Worm (Caenorhabditis elegans): ENCODE data around the gene F20A1.2.

- no peak for TF ChIP-seq nhr-12 (tag; optimal IDR thresholded peaks at IDR 0.05)
- no peak for TF ChIP-seq tbx-8 (GFP tag; optimal IDR thresholded peaks at IDR 0.05)
Observed at ce11 chrV:7060396-7060795, 14.3 kb downstream of the F20A1.2 start, which contains the start of the genes Y57E12AL.6 and Y57E12AL.1.

Data from whole organism, mixed stage, embryonic.